Fruit fly (Drosophila melanogaster): ENCODE measurements around the gene CG31221.
A peak's percentile ranks its signal among the peaks of the same experiment; 100 is the strongest.

Gene CG31221

dm6 chr3R:19508388-19509185 is 96.1 kb downstream of the CG31221 start (continued):
- TF ChIP-seq CG10431 (GFP tag; optimal IDR thresholded peaks at IDR 0.05) = no peak
- TF ChIP-seq Ets97D (GFP tag; optimal IDR thresholded peaks at IDR 0.05) = no peak
- TF ChIP-seq Ptx1 (GFP tag; IDR thresholded peaks at IDR 0.05) = no peak
- TF ChIP-seq lab (GFP tag; optimal IDR thresholded peaks at IDR 0.05) = peak; percentile 46
- TF ChIP-seq CG10543 (GFP tag; optimal IDR thresholded peaks at IDR 0.05) = peak; percentile 17
- no peak for TF ChIP-seq trh (GFP tag; optimal IDR thresholded peaks at IDR 0.05)
- no peak for TF ChIP-seq ara (GFP tag; IDR thresholded peaks at IDR 0.05)
- TF ChIP-seq CG12769 (tag; optimal IDR thresholded peaks at IDR 0.05) = peak; percentile 16
- no peak for TF ChIP-seq fru (optimal IDR thresholded peaks at IDR 0.05)
- no peak for TF ChIP-seq salm (tag; optimal IDR thresholded peaks at IDR 0.05)
- no peak for TF ChIP-seq Nf-YA (GFP tag; IDR thresholded peaks at IDR 0.05)
- TF ChIP-seq CG15073 (GFP tag; optimal IDR thresholded peaks at IDR 0.05) = no peak
- no peak for TF ChIP-seq NFAT (GFP tag; IDR thresholded peaks at IDR 0.05)
- TF ChIP-seq Vsx1 (GFP tag; optimal IDR thresholded peaks at IDR 0.05) = peak; percentile 19
- TF ChIP-seq twi (tag; optimal IDR thresholded peaks at IDR 0.05) = no peak
- no peak for TF ChIP-seq schlank (tag; optimal IDR thresholded peaks at IDR 0.05)
- no peak for TF ChIP-seq CG18619 (GFP tag; optimal IDR thresholded peaks at IDR 0.05)
- TF ChIP-seq CG2889 (GFP tag; IDR thresholded peaks at IDR 0.05) = no peak
- no peak for TF ChIP-seq CG1602 (GFP tag; optimal IDR thresholded peaks at IDR 0.05)
- no peak for TF ChIP-seq jigr1 (GFP tag; IDR thresholded peaks at IDR 0.05)
- TF ChIP-seq pb (GFP tag; optimal IDR thresholded peaks at IDR 0.05) = no peak
- no peak for TF ChIP-seq slou (GFP tag; optimal IDR thresholded peaks at IDR 0.05)
- TF ChIP-seq aop (GFP tag; IDR thresholded peaks at IDR 0.05) = no peak
- TF ChIP-seq Stat92E (GFP tag; optimal IDR thresholded peaks at IDR 0.05) = no peak
- no peak for TF ChIP-seq CG12236 (GFP tag; optimal IDR thresholded peaks at IDR 0.05)
- TF ChIP-seq pho (GFP tag; optimal IDR thresholded peaks at IDR 0.05) = no peak
- no peak for TF ChIP-seq chif (GFP tag; optimal IDR thresholded peaks at IDR 0.05)
- peak; percentile 42 for TF ChIP-seq CG7839 (tag; optimal IDR thresholded peaks at IDR 0.05)
- TF ChIP-seq zfh2 (GFP tag; optimal IDR thresholded peaks at IDR 0.05) = no peak
- no peak for TF ChIP-seq seq (GFP tag; IDR thresholded peaks at IDR 0.05)
- TF ChIP-seq fu2 (GFP tag; optimal IDR thresholded peaks at IDR 0.05) = no peak
- no peak for TF ChIP-seq Antp (GFP tag; optimal IDR thresholded peaks at IDR 0.05)
- TF ChIP-seq CG8944 (GFP tag; optimal IDR thresholded peaks at IDR 0.05) = no peak
- TF ChIP-seq ATbp (GFP tag; optimal IDR thresholded peaks at IDR 0.05) = no peak
- TF ChIP-seq CG2875 (GFP tag; optimal IDR thresholded peaks at IDR 0.05) = no peak
- TF ChIP-seq dati (GFP tag; IDR thresholded peaks at IDR 0.05) = no peak
- TF ChIP-seq CG1024 (GFP tag; IDR thresholded peaks at IDR 0.05) = no peak
- TF ChIP-seq CG3847 (GFP tag; IDR thresholded peaks at IDR 0.05) = no peak
- no peak for TF ChIP-seq CG8478 (optimal IDR thresholded peaks at IDR 0.05)
- TF ChIP-seq CG10959 (GFP tag; IDR thresholded peaks at IDR 0.05) = no peak
- no peak for TF ChIP-seq CG14860 (GFP tag; IDR thresholded peaks at IDR 0.05; ENCODE audit: partially characterized antibody)
- no peak for TF ChIP-seq CG17328 (GFP tag; IDR thresholded peaks at IDR 0.05)
- no peak for TF ChIP-seq CG10979 (tag; optimal IDR thresholded peaks at IDR 0.05)
- TF ChIP-seq ato (GFP tag; IDR thresholded peaks at IDR 0.05; ENCODE audit: partially characterized antibody) = no peak
- TF ChIP-seq Hsf (GFP tag; optimal IDR thresholded peaks at IDR 0.05) = no peak
- no peak for TF ChIP-seq stwl (tag; optimal IDR thresholded peaks at IDR 0.05)
- TF ChIP-seq CG3065 (GFP tag; optimal IDR thresholded peaks at IDR 0.05) = no peak
- TF ChIP-seq CG5180 (GFP tag; optimal IDR thresholded peaks at IDR 0.05) = no peak
- TF ChIP-seq cwo (GFP tag; optimal IDR thresholded peaks at IDR 0.05) = no peak
- TF ChIP-seq CG18764 (GFP tag; optimal IDR thresholded peaks at IDR 0.05) = no peak
- no peak for TF ChIP-seq gfzf (GFP tag; optimal IDR thresholded peaks at IDR 0.05)

Measured in whole organism, embryonic.